Worm (Caenorhabditis elegans) whole organism, dauer: ENCODE data around the gene T05B11.4.
"Not testable (repeated sequence)": the region's sequence is repeated elsewhere in the genome, so short reads cannot be mapped to it uniquely, and the experiment has no call there.

Experiments
- unc-62 ChIP-seq: sonication (generic microtip); optimal IDR thresholded peaks from 2 replicates; lab custom pipeline; 2017; ENCODE audit warnings: missing biosample characterization, missing genetic modification reagents, missing genetic modification characterization

Gene T05B11.4

DNA sequence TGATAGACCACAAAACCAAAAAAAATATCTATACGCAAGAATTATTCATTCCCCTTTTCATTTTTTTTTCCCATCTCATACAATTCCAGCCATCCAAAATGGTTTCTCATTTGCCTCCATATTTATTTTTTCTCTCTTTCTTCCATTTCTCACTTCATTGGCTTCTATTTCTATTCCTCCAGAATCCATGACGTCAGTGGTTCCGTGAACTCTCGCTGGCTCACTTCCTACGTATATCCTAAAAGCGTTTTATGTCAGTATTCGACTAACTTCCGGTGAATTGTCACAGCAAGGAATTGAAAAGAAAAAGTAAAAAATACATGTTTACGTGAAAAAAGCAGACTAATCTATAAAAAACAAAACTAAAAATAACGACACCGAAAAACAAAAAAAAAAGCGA, 27.5 kb downstream of the T05B11.4 start:
- no peak for TF ChIP-seq unc-62

DNA sequence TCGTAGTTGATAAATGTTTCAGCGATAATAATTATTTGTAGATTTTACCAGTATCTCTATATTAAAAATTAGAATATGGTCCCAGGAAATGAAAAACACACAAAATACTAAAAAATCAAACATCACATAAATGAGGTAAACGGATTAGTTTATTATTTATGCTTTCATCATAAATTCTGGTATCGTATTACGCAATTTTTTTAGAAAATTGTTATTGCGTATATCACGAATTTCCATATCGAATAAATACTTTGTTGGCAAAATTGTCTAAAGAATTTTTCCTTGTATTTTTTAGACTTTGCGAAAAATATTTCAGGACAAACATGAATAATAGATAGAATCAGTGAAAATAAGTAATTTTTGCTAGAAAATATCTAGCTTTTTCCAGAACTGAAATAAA, 28.3 kb downstream of the T05B11.4 start:
- TF ChIP-seq unc-62 = no peak

DNA sequence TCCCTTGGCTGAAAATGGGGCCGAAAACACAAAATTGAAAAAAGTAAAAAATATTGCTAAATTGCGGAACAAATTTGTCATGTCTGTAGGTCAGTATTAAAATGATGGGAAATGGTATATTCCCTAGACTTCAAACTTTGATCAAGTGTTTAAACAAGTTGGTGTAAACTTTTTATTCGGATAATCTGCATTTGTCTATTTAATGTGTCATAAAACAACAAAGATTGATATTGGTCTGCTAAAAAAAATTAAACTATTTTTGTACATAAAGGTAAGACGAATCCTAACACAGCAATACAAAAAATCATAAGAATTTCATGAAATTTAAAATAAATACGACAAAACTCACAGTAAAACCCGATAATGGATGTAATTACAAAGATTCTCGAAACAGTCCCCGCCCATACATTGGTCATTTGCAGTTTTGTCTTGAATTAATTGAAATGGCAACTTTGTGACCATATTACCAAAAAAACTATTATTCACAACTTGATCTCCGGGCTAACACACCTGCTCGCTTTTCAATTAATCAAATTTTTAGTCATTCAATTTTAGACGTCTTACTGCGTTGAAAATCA, 30.4 kb downstream of the T05B11.4 start, which contains the start of the genes ZK105.6 and ZK105.8:
Gene ZK105.6, minus strand, starts transcription at position 101 of the 578 bp plus-strand sequence.
Gene ZK105.8, plus strand, starts transcription at position 528 of the 578 bp plus-strand sequence.
- TF ChIP-seq unc-62 = no peak

DNA sequence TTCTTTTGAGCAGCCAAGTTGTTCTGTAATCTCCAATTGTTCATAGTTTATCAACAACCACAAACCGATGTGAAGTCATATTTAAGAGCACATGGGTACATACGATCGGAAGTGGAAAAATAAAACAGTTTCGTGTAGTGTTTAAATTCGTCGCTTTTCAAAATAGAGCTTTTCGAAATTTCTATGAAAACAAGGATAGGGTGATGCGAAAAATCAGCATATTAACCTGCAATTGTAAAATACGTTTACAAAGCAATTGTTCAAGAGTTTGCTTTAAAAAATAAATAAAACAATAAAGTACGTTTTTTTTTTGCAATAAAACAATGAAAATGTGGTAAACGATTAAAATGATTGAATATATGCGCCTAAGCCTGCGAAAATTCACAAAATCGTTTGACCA, 32.5 kb downstream of the T05B11.4 start, which contains the start of gene ZK105.14:
Gene ZK105.14, minus strand, starts transcription at position 101 of the 400 bp plus-strand sequence.
- TF ChIP-seq unc-62 = no peak

DNA sequence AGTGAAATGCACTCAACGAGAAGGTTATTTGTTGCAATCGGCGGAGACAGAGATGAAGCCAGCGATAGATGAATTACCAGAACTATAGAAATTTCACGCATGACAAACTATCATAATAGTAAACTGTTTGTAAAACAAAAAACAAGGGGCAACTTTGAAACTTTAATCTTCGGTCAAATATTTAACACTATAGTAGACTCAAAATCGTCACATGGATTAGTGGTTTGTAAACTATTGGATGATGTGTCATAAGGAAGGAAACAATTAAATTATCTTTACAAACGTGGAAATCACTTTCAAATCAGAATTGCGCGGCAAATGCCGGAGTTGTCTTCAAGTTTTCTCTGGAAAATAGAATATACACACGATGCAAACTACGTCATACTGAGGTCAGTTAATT, 36.8 kb downstream of the T05B11.4 start, which contains the start of gene ZK105.5:
Gene ZK105.5, minus strand, starts transcription at position 101 of the 400 bp plus-strand sequence.
- no peak for TF ChIP-seq unc-62

DNA sequence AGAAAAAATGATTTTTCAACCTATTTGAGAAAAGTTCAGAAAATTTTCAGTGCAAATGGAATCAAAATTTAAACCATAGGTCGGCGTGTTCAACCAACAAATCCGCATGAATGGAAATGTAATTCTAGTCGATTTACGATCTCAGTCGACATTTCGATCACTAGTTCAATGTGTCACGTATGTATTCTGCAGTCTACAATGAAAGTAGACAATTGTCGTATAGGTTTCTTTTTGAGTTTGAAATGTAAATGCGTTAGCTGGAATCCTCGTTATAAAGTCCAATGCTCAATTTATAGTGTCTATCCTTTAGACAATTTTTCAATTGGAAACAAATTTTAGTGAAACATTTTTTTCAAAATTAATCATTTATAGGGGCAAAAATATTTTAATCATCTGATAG, 38.4 kb downstream of the T05B11.4 start, which contains the start of gene ZK105.12:
Gene ZK105.12, minus strand, starts transcription at position 101 of the 400 bp plus-strand sequence.
- TF ChIP-seq unc-62 = no peak

DNA sequence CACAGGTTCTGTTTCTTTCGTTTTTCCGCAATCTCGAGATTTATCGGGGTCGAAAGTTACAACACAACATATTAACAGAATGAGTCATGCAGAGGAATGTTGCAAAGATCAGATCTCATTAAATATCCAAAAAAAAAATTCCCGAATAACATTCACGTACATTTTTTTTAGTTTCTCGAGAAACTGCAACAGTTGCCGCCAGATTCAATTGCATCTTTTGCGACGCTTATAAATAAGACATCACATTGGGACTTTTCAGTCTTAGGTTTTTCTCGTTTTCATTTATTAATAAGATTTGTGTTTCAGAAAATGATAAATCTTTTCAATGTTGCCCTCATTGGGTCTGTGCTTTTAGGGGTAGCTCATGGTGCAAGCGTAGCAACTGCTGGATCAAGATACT, 40.8 kb downstream of the T05B11.4 start, which contains the start of gene ZK105.1:
Gene ZK105.1, plus strand, starts transcription at position 301 of the 400 bp plus-strand sequence.
- TF ChIP-seq unc-62 = no peak

DNA sequence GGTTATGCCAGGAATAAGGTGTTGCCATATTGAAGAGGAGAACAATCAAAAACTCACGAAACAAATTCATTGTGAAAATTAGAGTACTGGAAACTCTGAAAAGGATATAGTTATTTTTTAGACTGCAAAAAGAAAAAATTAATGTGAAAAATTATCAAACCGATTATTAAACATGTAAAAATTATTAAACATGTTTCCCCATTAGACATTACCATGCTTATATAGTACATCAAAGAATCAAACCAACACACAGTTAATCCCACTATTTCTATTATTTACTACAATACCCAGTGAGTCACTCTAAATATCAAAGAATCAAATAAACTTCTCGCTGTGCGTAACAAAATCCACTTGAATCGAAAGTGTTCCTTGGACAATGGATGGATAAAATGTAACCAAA, 41.4 kb downstream of the T05B11.4 start, which contains the start of gene ZK105.13:
Gene ZK105.13, minus strand, starts transcription at position 101 of the 400 bp plus-strand sequence.
- no peak for TF ChIP-seq unc-62

DNA sequence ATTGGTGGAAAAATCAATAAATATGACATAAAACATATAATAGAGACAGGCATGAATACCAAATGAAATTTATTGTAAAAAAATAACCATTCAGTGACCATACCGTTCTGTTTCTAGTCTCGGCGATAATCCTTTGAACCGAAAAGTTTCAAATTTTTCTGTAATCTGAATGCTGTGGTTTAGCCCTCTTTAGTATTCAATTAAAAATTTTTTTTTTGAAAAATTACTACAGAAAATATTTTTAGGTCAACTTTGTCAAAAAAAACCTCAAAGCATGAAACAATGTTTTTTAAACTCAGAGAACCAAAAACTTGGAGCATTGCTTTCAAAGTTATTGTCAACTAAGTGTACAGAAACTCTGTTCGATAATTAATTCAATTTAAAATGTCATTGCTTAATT, 45.9 kb downstream of the T05B11.4 start, which contains the start of gene ZK105.11:
Gene ZK105.11, minus strand, starts transcription at position 101 of the 400 bp plus-strand sequence.
- TF ChIP-seq unc-62 = no peak

DNA sequence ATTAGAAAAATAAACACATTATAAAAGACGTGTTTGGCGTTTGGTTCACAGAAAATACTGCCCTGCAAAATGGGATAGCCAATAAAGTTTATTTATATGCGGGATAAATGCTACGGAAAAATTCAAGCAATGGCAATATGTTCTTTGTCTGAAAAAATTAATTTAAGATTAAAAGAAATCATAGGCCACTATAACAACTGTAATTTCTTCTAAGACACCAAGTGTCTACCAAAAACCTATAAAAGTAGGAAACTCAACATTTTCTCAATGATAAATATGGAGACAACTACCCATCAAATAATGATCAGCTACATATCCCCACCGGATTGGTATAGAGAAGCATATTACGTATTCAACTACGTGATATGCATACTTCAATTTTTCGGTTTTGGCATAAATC, 49.1 kb downstream of the T05B11.4 start, which contains the start of gene srw-3:
Gene srw-3, plus strand, starts transcription at position 301 of the 400 bp plus-strand sequence.
- TF ChIP-seq unc-62 = no peak

DNA sequence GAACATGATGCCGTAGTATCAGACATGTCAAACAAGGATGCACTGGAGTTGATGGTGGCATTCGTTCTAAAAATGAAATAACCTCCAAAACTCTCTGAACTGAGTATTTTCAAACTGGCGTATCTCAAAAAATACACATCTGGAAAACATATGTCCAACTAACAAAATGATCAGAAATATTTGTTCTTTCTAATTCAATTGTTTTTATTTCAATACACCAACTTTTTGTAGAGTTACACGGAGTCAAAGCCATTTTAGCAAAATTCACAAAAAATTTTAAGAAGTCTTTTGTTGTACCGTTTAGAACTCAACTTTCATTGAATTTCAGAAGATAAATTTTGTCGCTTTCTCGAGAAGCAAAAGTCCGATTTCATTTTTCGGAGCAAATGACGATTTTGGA, 50.9 kb downstream of the T05B11.4 start, which contains the start of gene srsx-40:
Gene srsx-40, minus strand, starts transcription at position 101 of the 400 bp plus-strand sequence.
- TF ChIP-seq unc-62 = not testable (repeated sequence)
